Worm (Caenorhabditis elegans) whole organism, midembryonic: ENCODE measurements around the gene srbc-79.

Experiments
- T22C8.4 ChIP-seq: fragments of 200-800 bp; sonication (Bioruptor generic); IDR thresholded peaks from 2 replicates; pipeline ENCODE4 v1.3.6; 2022; ENCODE audit warnings: missing genetic modification characterization, missing compliant biosample characterization
- flt-1 ChIP-seq: fragments of 200-800 bp; sonication (Bioruptor generic); IDR thresholded peaks from 2 replicates; pipeline ENCODE4 v1.3.6; 2022; ENCODE audit warnings: missing genetic modification characterization, missing compliant biosample characterization
- ref-1 ChIP-seq: fragments of 200-800 bp; sonication (Bioruptor generic); conservative IDR thresholded peaks from 2 replicates; pipeline ENCODE4 v1.3.6; 2022; ENCODE audit warnings: missing genetic modification reagents, missing genetic modification characterization, missing compliant biosample characterization
- tab-1 ChIP-seq: fragments of 200-800 bp; sonication (Bioruptor generic); IDR thresholded peaks from 2 replicates; pipeline ENCODE4 v1.3.6; 2022; ENCODE audit warnings: missing genetic modification characterization, missing compliant biosample characterization
- ztf-23 ChIP-seq: fragments of 200-800 bp; sonication (Bioruptor generic); IDR thresholded peaks from 2 replicates; pipeline ENCODE4 v1.3.6; 2022; ENCODE audit warnings: missing genetic modification reagents, missing genetic modification characterization, missing compliant biosample characterization

DNA sequence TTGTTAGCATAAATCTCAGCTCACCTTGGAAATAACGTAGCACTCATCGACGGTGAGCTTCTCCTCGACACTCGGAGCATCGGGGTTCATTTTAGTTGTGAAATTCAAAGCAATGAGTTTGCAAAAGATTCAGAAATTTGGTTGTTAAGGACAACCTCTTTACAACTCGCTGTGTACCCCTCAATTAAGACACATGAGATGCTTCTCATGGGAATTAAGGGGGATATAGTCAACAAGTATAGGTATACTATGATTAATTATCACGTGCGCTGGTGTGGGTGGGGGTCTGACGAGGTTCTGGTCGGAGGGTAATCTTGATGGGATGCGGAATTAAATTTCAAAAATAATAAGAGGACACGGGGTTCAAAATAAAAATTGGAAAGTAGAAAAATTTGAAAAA lies 8.1 kb upstream of the srbc-79 start, which contains the start of gene dct-14:
- TF ChIP-seq tab-1 (GFP tag; lab: Robert Waterston, UW): no peak
- no peak for TF ChIP-seq ztf-23 (GFP tag; lab: Robert Waterston, UW)
- no peak for TF ChIP-seq flt-1
- TF ChIP-seq T22C8.4: no peak
- no peak for TF ChIP-seq ref-1 (GFP tag; lab: Robert Waterston, UW)
